Worm (Caenorhabditis elegans) whole organism, L3 larva: Measurements from ENCODE around the gene K08F8.15.
A peak's percentile ranks its signal among the peaks of the same experiment; 100 is the strongest.

Source experiments
- ceh-16 ChIP-seq: sonication (generic microtip); optimal IDR thresholded peaks from 2 replicates; lab custom pipeline; 2017; ENCODE audit warnings: missing biosample characterization, missing genetic modification characterization
- ceh-9 ChIP-seq: sonication (generic microtip); optimal IDR thresholded peaks from 2 replicates; lab custom pipeline; 2018; ENCODE audit warnings: missing biosample characterization, missing genetic modification characterization
- daf-12 ChIP-seq: fragments of 150-350 bp; optimal IDR thresholded peaks from 2 replicates; lab custom pipeline; 2014; ENCODE audit warnings: missing biosample characterization, missing genetic modification reagents, missing genetic modification characterization
- egl-27 ChIP-seq: sonication (generic microtip); optimal IDR thresholded peaks from 4 replicates; lab custom pipeline; 2017; ENCODE audit warnings: missing biosample characterization, missing genetic modification reagents, missing genetic modification characterization
- egl-5 ChIP-seq: fragments of 150-350 bp; optimal IDR thresholded peaks from 2 replicates; lab custom pipeline; 2017; ENCODE audit warnings: missing biosample characterization, missing genetic modification reagents, missing genetic modification characterization, inconsistent platforms
- lin-15B ChIP-seq: fragments of 150-350 bp; optimal IDR thresholded peaks from 2 replicates; lab custom pipeline; 2014; ENCODE audit warnings: missing biosample characterization, missing genetic modification characterization
- mml-1 ChIP-seq: fragments of 150-350 bp; sonication (generic microtip); optimal IDR thresholded peaks from 3 replicates; lab custom pipeline; 2014; ENCODE audit warnings: missing biosample characterization, missing genetic modification characterization
- nfya-1 ChIP-seq: sonication (generic microtip); optimal IDR thresholded peaks from 2 replicates; lab custom pipeline; 2017; ENCODE audit warnings: missing genetic modification characterization, mild to moderate bottlenecking, missing compliant biosample characterization, antibody characterized with exemption, moderate library complexity; ENCODE audit not compliant: insufficient read depth
- snpc-4 ChIP-seq: fragments of 150-350 bp; optimal IDR thresholded peaks from 2 replicates; lab custom pipeline; 2014; ENCODE audit warnings: missing biosample characterization, missing genetic modification characterization
- unc-62 ChIP-seq: fragments of 150-350 bp; sonication (generic microtip); optimal IDR thresholded peaks from 4 replicates; lab custom pipeline; 2014; ENCODE audit warnings: missing biosample characterization, missing genetic modification reagents, missing genetic modification characterization

DNA sequence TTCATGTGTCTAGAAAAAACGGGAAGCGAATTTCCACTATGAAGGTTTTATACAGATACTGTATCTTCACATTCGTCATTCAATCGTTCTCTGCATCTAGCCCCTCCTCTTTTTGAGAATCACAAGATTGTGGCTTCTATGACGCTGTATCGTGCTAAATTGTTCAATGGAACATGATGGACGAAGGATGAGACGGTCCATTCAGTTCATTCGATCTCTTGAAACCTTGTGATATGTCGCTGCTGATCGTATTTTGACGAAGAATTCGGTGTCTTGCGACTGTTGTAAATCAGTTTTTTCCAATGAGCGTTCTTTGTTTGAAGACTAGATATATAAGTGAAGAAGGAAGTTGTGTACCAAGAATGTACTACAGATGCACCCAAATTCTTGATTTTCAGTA is 47.0 kb downstream of the K08F8.15 start:
- TF ChIP-seq egl-27 (tag; lab: Kevin White, UChicago) (no peak), snpc-4 (tag; lab: Kevin White, UChicago) (no peak), egl-5 (tag; lab: Kevin White, UChicago) (no peak), daf-12 (no peak), lin-15B (tag; lab: Kevin White, UChicago) (no peak), mml-1 (tag; lab: Kevin White, UChicago) (no peak), nfya-1 (tag; lab: Kevin White, UChicago) (peak; percentile 21), ceh-16 (tag; lab: Kevin White, UChicago) (no peak), unc-62 (no peak), ceh-9 (no peak)
